Fruit fly (Drosophila melanogaster) whole organism, embryonic: ENCODE measurements around the gene ago.

Experiments
- Ada2b ChIP-seq: fragments of 200-800 bp; sonication (Bioruptor generic); IDR thresholded peaks from 2 replicates; pipeline ENCODE4 v1.3.6; 2022; ENCODE audit warnings: missing biosample characterization, missing genetic modification characterization
- B-H1 ChIP-seq: fragments of 200-800 bp; sonication (Bioruptor generic); IDR thresholded peaks from 3 replicates; pipeline ENCODE4 v1.3.6; 2022; ENCODE audit warnings: missing biosample characterization, missing genetic modification characterization
- BEAF-32 ChIP-seq: fragments of 200-800 bp; sonication (Bioruptor generic); optimal IDR thresholded peaks from 3 replicates; lab custom pipeline; 2017; ENCODE audit warnings: missing biosample characterization, missing genetic modification characterization, mild to moderate bottlenecking, moderate library complexity, missing genetic modification reagents
- CG10321 ChIP-seq: fragments of 200-800 bp; sonication (Bioruptor generic); IDR thresholded peaks from 2 replicates; pipeline ENCODE4 v1.3.6; 2022; ENCODE audit warnings: missing biosample characterization, missing genetic modification characterization
- CG10431 ChIP-seq: fragments of 200-800 bp; sonication (Bioruptor generic); optimal IDR thresholded peaks from 3 replicates; lab custom pipeline; 2018; ENCODE audit warnings: missing biosample characterization, mild to moderate bottlenecking, missing genetic modification characterization
- CG10565 ChIP-seq: fragments of 200-800 bp; sonication (Bioruptor generic); optimal IDR thresholded peaks from 3 replicates; lab custom pipeline; 2016; ENCODE audit warnings: missing biosample characterization, mild to moderate bottlenecking, missing genetic modification characterization
- CG11504 ChIP-seq: fragments of 200-800 bp; sonication (Bioruptor generic); optimal IDR thresholded peaks from 3 replicates; lab custom pipeline; 2019; ENCODE audit warnings: missing biosample characterization, mild to moderate bottlenecking, missing genetic modification characterization, moderate library complexity
- CG11560 ChIP-seq: fragments of 200-800 bp; sonication (Bioruptor generic); IDR thresholded peaks from 3 replicates; pipeline ENCODE4 v1.3.6; 2022; ENCODE audit warnings: missing biosample characterization, missing genetic modification characterization
- CG11723 ChIP-seq: fragments of 200-800 bp; sonication (Bioruptor generic); optimal IDR thresholded peaks from 2 replicates; lab custom pipeline; 2017; ENCODE audit warnings: missing biosample characterization, mild to moderate bottlenecking, missing genetic modification characterization
- CG13894 ChIP-seq: fragments of 200-800 bp; sonication (Bioruptor generic); optimal IDR thresholded peaks from 3 replicates; lab custom pipeline; 2018; ENCODE audit warnings: missing biosample characterization, mild to moderate bottlenecking, missing genetic modification characterization, moderate library complexity
- CG15601 ChIP-seq: fragments of 200-800 bp; sonication (Bioruptor generic); optimal IDR thresholded peaks from 3 replicates; lab custom pipeline; 2019; ENCODE audit warnings: missing biosample characterization, mild to moderate bottlenecking, missing genetic modification characterization, moderate library complexity
- CG34422 ChIP-seq: fragments of 200-800 bp; sonication (Bioruptor generic); IDR thresholded peaks from 3 replicates; pipeline ENCODE4 v1.3.6; 2022; ENCODE audit warnings: missing biosample characterization, missing genetic modification characterization
- CG4328 ChIP-seq: fragments of 200-800 bp; sonication (Bioruptor generic); optimal IDR thresholded peaks from 3 replicates; lab custom pipeline; 2017; ENCODE audit warnings: missing biosample characterization, missing genetic modification reagents, missing genetic modification characterization
- CG5180 ChIP-seq: fragments of 200-800 bp; sonication (Bioruptor generic); optimal IDR thresholded peaks from 3 replicates; lab custom pipeline; 2017; ENCODE audit warnings: missing biosample characterization, missing genetic modification characterization, mild to moderate bottlenecking, moderate library complexity, missing genetic modification reagents
- CG7271 ChIP-seq: fragments of 200-800 bp; sonication (Bioruptor generic); optimal IDR thresholded peaks from 2 replicates; lab custom pipeline; 2018; ENCODE audit warnings: missing biosample characterization, mild to moderate bottlenecking, missing genetic modification characterization, moderate library complexity
- CG8359 ChIP-seq: fragments of 200-800 bp; sonication (Bioruptor generic); optimal IDR thresholded peaks from 2 replicates; lab custom pipeline; 2017; ENCODE audit warnings: missing biosample characterization, mild to moderate bottlenecking, missing genetic modification characterization, borderline replicate concordance
- CG9727 ChIP-seq: fragments of 200-800 bp; sonication (Bioruptor generic); optimal IDR thresholded peaks from 3 replicates; lab custom pipeline; 2017; ENCODE audit warnings: missing biosample characterization, mild to moderate bottlenecking, missing genetic modification characterization
- CoRest ChIP-seq: fragments of 200-800 bp; sonication (Bioruptor generic); optimal IDR thresholded peaks from 3 replicates; lab custom pipeline; 2018; ENCODE audit warnings: missing biosample characterization, mild to moderate bottlenecking, missing genetic modification characterization, moderate library complexity
- Dek ChIP-seq: fragments of 200-800 bp; sonication (Bioruptor generic); optimal IDR thresholded peaks from 3 replicates; lab custom pipeline; 2019; ENCODE audit warnings: missing biosample characterization, mild to moderate bottlenecking, missing genetic modification characterization, moderate library complexity
- E2f2 ChIP-seq: fragments of 200-800 bp; sonication (Bioruptor generic); IDR thresholded peaks from 2 replicates; pipeline ENCODE4 v1.3.6; 2022; ENCODE audit warnings: missing biosample characterization, missing genetic modification characterization
- ERR ChIP-seq: fragments of 200-800 bp; sonication (Bioruptor generic); optimal IDR thresholded peaks from 2 replicates; lab custom pipeline; 2016; ENCODE audit warnings: missing biosample characterization, missing genetic modification characterization
- Elba2 ChIP-seq: fragments of 200-800 bp; sonication (Bioruptor generic); optimal IDR thresholded peaks from 3 replicates; lab custom pipeline; 2016; ENCODE audit warnings: missing biosample characterization, missing genetic modification characterization
- Ets65A ChIP-seq: fragments of 200-800 bp; sonication (Bioruptor generic); peaks from one replicate; lab custom pipeline; 2016; ENCODE audit warnings: missing biosample characterization, missing genetic modification characterization
- Fer1 ChIP-seq: fragments of 200-800 bp; sonication (Bioruptor generic); optimal IDR thresholded peaks from 2 replicates; lab custom pipeline; 2017; ENCODE audit warnings: missing biosample characterization, mild to moderate bottlenecking, missing genetic modification characterization
- Gsc ChIP-seq: fragments of 200-800 bp; sonication (Bioruptor generic); IDR thresholded peaks from 2 replicates; pipeline ENCODE4 v1.3.6; 2022; ENCODE audit warnings: missing biosample characterization, missing genetic modification characterization
- Hsf ChIP-seq: fragments of 200-800 bp; sonication (Bioruptor generic); optimal IDR thresholded peaks from 3 replicates; lab custom pipeline; 2016; ENCODE audit warnings: missing biosample characterization, missing genetic modification characterization
- Oli ChIP-seq: fragments of 200-800 bp; sonication (Bioruptor generic); optimal IDR thresholded peaks from 2 replicates; lab custom pipeline; 2018; ENCODE audit warnings: missing biosample characterization, mild to moderate bottlenecking, missing genetic modification characterization, moderate library complexity
- Stat92E ChIP-seq, 3 experiments: fragments of >200 bp in 2 of 3; fragments of 200-800 bp in 1 of 3; sonication (Bioruptor generic) in 1 of 3; optimal IDR thresholded peaks; 2 replicates each; lab custom pipeline; 2017 to 2019; ENCODE audit warnings: missing biosample characterization in 3 of 3, missing genetic modification characterization in 3 of 3, mild to moderate bottlenecking in 1 of 3, moderate library complexity in 1 of 3
- ac ChIP-seq: fragments of 200-800 bp; sonication (Bioruptor generic); optimal IDR thresholded peaks from 3 replicates; lab custom pipeline; 2017; ENCODE audit warnings: missing biosample characterization, mild to moderate bottlenecking, missing genetic modification characterization
- amos ChIP-seq: fragments of 200-800 bp; sonication (Bioruptor generic); IDR thresholded peaks from 2 replicates; pipeline ENCODE4 v1.3.6; 2022; ENCODE audit warnings: missing biosample characterization, missing genetic modification characterization; ENCODE audit not compliant: partially characterized antibody
- bab2 ChIP-seq: fragments of 200-800 bp; sonication (Bioruptor generic); optimal IDR thresholded peaks from 2 replicates; lab custom pipeline; 2016; ENCODE audit warnings: missing biosample characterization, missing genetic modification characterization
- bigmax ChIP-seq: fragments of 200-800 bp; sonication (Bioruptor generic); optimal IDR thresholded peaks from 2 replicates; lab custom pipeline; 2018; ENCODE audit warnings: missing biosample characterization, mild to moderate bottlenecking, missing genetic modification characterization
- bsh ChIP-seq, 2 experiments: fragments of 200-800 bp; sonication (Bioruptor generic); optimal IDR thresholded peaks; 2 replicates each; lab custom pipeline; 2017 to 2018; ENCODE audit warnings: mild to moderate bottlenecking in 2 of 2, missing biosample characterization in 2 of 2, missing genetic modification characterization in 2 of 2, moderate library complexity in 1 of 2
- cad ChIP-seq: fragments of >200 bp; optimal IDR thresholded peaks from 2 replicates; lab custom pipeline; 2017; ENCODE audit warnings: missing biosample characterization, missing genetic modification characterization
- cg ChIP-seq: fragments of 200-800 bp; sonication (Bioruptor generic); optimal IDR thresholded peaks from 3 replicates; lab custom pipeline; 2019; ENCODE audit warnings: missing biosample characterization, mild to moderate bottlenecking, missing genetic modification characterization, moderate library complexity
- chif ChIP-seq, 2 experiments: fragments of 200-800 bp; sonication (Bioruptor generic); optimal IDR thresholded peaks; 3 replicates each; lab custom pipeline; 2016; ENCODE audit warnings: missing biosample characterization in 2 of 2, missing genetic modification characterization in 2 of 2
- gcm2 ChIP-seq: fragments of 200-800 bp; sonication (Bioruptor generic); optimal IDR thresholded peaks from 2 replicates; lab custom pipeline; 2016; ENCODE audit warnings: missing biosample characterization, missing genetic modification characterization
- inv ChIP-seq: fragments of 200-800 bp; sonication (Bioruptor generic); IDR thresholded peaks from 2 replicates; pipeline ENCODE4 v1.3.6; 2022; ENCODE audit warnings: missing biosample characterization, missing genetic modification characterization; ENCODE audit not compliant: partially characterized antibody
- knrl ChIP-seq: fragments of 200-800 bp; sonication (Bioruptor generic); IDR thresholded peaks from 3 replicates; pipeline ENCODE4 v1.3.6; 2022; ENCODE audit warnings: missing biosample characterization, missing genetic modification characterization; ENCODE audit not compliant: partially characterized antibody
- pfk ChIP-seq: fragments of 200-800 bp; sonication (Bioruptor generic); optimal IDR thresholded peaks from 2 replicates; lab custom pipeline; 2018; ENCODE audit warnings: missing biosample characterization, mild to moderate bottlenecking, missing genetic modification characterization, moderate library complexity
- phol ChIP-seq: fragments of 200-800 bp; sonication (Bioruptor generic); optimal IDR thresholded peaks from 3 replicates; lab custom pipeline; 2018; ENCODE audit warnings: missing biosample characterization, mild to moderate bottlenecking, missing genetic modification characterization, moderate library complexity
- repo ChIP-seq: fragments of 200-800 bp; sonication (Bioruptor generic); optimal IDR thresholded peaks from 2 replicates; lab custom pipeline; 2016; ENCODE audit warnings: missing biosample characterization, missing genetic modification characterization
- sens-2 ChIP-seq: fragments of 200-800 bp; sonication (Bioruptor generic); IDR thresholded peaks from 2 replicates; pipeline ENCODE4 v1.3.6; 2022; ENCODE audit warnings: missing biosample characterization, missing genetic modification characterization
- sob ChIP-seq: fragments of 200-800 bp; sonication (Bioruptor generic); IDR thresholded peaks from 2 replicates; pipeline ENCODE4 v1.3.6; 2022; ENCODE audit warnings: missing biosample characterization, missing genetic modification characterization
- tin ChIP-seq: fragments of 200-800 bp; sonication (Bioruptor generic); optimal IDR thresholded peaks from 3 replicates; lab custom pipeline; 2016; ENCODE audit warnings: missing biosample characterization, missing genetic modification characterization
- tna ChIP-seq: fragments of 200-800 bp; sonication (Bioruptor generic); IDR thresholded peaks from 2 replicates; pipeline ENCODE4 v1.3.6; 2022; ENCODE audit warnings: missing biosample characterization, missing genetic modification characterization; ENCODE audit not compliant: partially characterized antibody
- tup ChIP-seq: fragments of 200-800 bp; sonication (Bioruptor generic); optimal IDR thresholded peaks from 2 replicates; lab custom pipeline; 2016; ENCODE audit warnings: missing biosample characterization, mild to moderate bottlenecking, missing genetic modification characterization, moderate library complexity
- unpg ChIP-seq: fragments of 200-800 bp; sonication (Bioruptor generic); optimal IDR thresholded peaks from 3 replicates; lab custom pipeline; 2018; ENCODE audit warnings: missing biosample characterization, mild to moderate bottlenecking, missing genetic modification characterization, moderate library complexity
- vfl ChIP-seq: fragments of 200-800 bp; sonication (Bioruptor generic); optimal IDR thresholded peaks from 2 replicates; lab custom pipeline; 2016; ENCODE audit warnings: missing biosample characterization, missing genetic modification characterization
- vnd ChIP-seq: fragments of 200-800 bp; sonication (Bioruptor generic); IDR thresholded peaks from 3 replicates; pipeline ENCODE4 v1.3.6; 2022; ENCODE audit warnings: missing biosample characterization, missing genetic modification characterization; ENCODE audit not compliant: partially characterized antibody

ago gene

dm6 chr3L:4282627-4283026 lies 28.5 kb upstream of the ago start, which contains the start of gene CG11583 (continued):
- peak; percentile 70 for TF ChIP-seq Ets65A
- no peak for TF ChIP-seq CG4328 (GFP tag; lab: Kevin White, UChicago)
- no peak for TF ChIP-seq cad (GFP tag; lab: Kevin White, UChicago)
- TF ChIP-seq CG11504 (tag; lab: Kevin White, UChicago), result no peak
- TF ChIP-seq CG5180 (GFP tag; lab: Kevin White, UChicago), result no peak
- TF ChIP-seq CG11723, result no peak
- TF ChIP-seq sob (GFP tag; lab: Robert Waterston, UW), result peak; percentile 70
- peak; percentile 47 for TF ChIP-seq vfl (GFP tag; lab: Kevin White, UChicago)
- no peak for TF ChIP-seq tup
- TF ChIP-seq CoRest (tag; lab: Kevin White, UChicago), result no peak
- no peak for TF ChIP-seq inv
- no peak for TF ChIP-seq Ada2b (GFP tag; lab: Robert Waterston, UW)
- TF ChIP-seq ac, result no peak
- TF ChIP-seq CG10565 (GFP tag; lab: Kevin White, UChicago), result no peak
- no peak for TF ChIP-seq CG10321 (GFP tag; lab: Robert Waterston, UW)
- no peak for TF ChIP-seq CG9727 (GFP tag; lab: Kevin White, UChicago)
- no peak for TF ChIP-seq vnd (GFP tag; lab: Robert Waterston, UW)
- no peak for TF ChIP-seq Gsc (GFP tag; lab: Robert Waterston, UW)
- no peak for TF ChIP-seq CG11560
- peak; percentile 42 for TF ChIP-seq Fer1
- no peak for TF ChIP-seq pfk (GFP tag; lab: Kevin White, UChicago)
- TF ChIP-seq CG8359 (GFP tag; lab: Kevin White, UChicago), result no peak
- no peak for TF ChIP-seq bsh (GFP tag; optimal IDR thresholded peaks at IDR 0.05; lab: Kevin White, UChicago)
- no peak for TF ChIP-seq CG7271 (tag; lab: Kevin White, UChicago)
- TF ChIP-seq E2f2, result peak; percentile 81
- TF ChIP-seq amos (GFP tag; lab: Robert Waterston, UW), result peak; percentile 14; the same call in 1 of the 2 replicates
- no peak for TF ChIP-seq bigmax
- TF ChIP-seq tin (GFP tag; lab: Kevin White, UChicago), result peak; percentile 35
- TF ChIP-seq Hsf (GFP tag; lab: Kevin White, UChicago), result peak; percentile 18
- TF ChIP-seq sens-2 (GFP tag; lab: Robert Waterston, UW), result no peak
- TF ChIP-seq Dek (tag; lab: Kevin White, UChicago), result peak; percentile 1
- TF ChIP-seq Elba2 (GFP tag; lab: Kevin White, UChicago), result no peak
- TF ChIP-seq CG10431 (GFP tag; lab: Kevin White, UChicago), result no peak
- peak; percentile 63; the same call in 1 of the 3 replicates for TF ChIP-seq CG34422 (GFP tag; lab: Robert Waterston, UW)
- peak; percentile 13 for TF ChIP-seq bab2 (GFP tag; lab: Kevin White, UChicago)
- TF ChIP-seq tna, result no peak
- TF ChIP-seq CG13894, result no peak
- TF ChIP-seq gcm2 (GFP tag; lab: Kevin White, UChicago), result no peak
- TF ChIP-seq Oli (tag; lab: Kevin White, UChicago), result no peak
- TF ChIP-seq B-H1 (GFP tag; lab: Robert Waterston, UW), result no peak
- TF ChIP-seq cg (GFP tag; lab: Kevin White, UChicago), result no peak
- peak; percentile 28 for TF ChIP-seq CG15601 (tag; lab: Kevin White, UChicago)
- peak; percentile 14 for TF ChIP-seq repo (GFP tag; lab: Kevin White, UChicago)
- TF ChIP-seq chif (GFP tag; optimal IDR thresholded peaks at IDR 0.05; lab: Kevin White, UChicago), result peak; percentile 21 to 38
- TF ChIP-seq unpg (GFP tag; lab: Kevin White, UChicago), result no peak
- peak; percentile 35 for TF ChIP-seq BEAF-32 (GFP tag; lab: Kevin White, UChicago)
- TF ChIP-seq phol, result peak; percentile 54
- no peak for TF ChIP-seq knrl (GFP tag; lab: Robert Waterston, UW)
- peak in 1 of 3 experiments; percentile 55 for TF ChIP-seq Stat92E (GFP tag; optimal IDR thresholded peaks at IDR 0.05; lab: Kevin White, UChicago)
- no peak for TF ChIP-seq ERR (GFP tag; lab: Kevin White, UChicago)
